Fruit fly (Drosophila melanogaster) whole organism, embryonic: Measurements from ENCODE around the gene Sec63.

ENCODE experiments used
- Asciz ChIP-seq: fragments of 200-800 bp; sonication (Bioruptor generic); optimal IDR thresholded peaks from 2 replicates; lab custom pipeline; 2017; ENCODE audit warnings: missing biosample characterization, mild to moderate bottlenecking, missing genetic modification characterization, missing genetic modification reagents
- B-H2 ChIP-seq: fragments of 200-800 bp; sonication (Bioruptor generic); optimal IDR thresholded peaks from 2 replicates; lab custom pipeline; 2018; ENCODE audit warnings: missing biosample characterization, mild to moderate bottlenecking, missing genetic modification characterization
- CG10565 ChIP-seq: fragments of 200-800 bp; sonication (Bioruptor generic); optimal IDR thresholded peaks from 3 replicates; lab custom pipeline; 2016; ENCODE audit warnings: missing biosample characterization, mild to moderate bottlenecking, missing genetic modification characterization
- CG10959 ChIP-seq: fragments of 200-800 bp; sonication (Bioruptor generic); IDR thresholded peaks from 2 replicates; pipeline ENCODE4 v1.3.6; 2022; ENCODE audit warnings: missing biosample characterization, missing genetic modification characterization
- CG12659 ChIP-seq: fragments of 200-800 bp; sonication (Bioruptor generic); optimal IDR thresholded peaks from 3 replicates; lab custom pipeline; 2017; ENCODE audit warnings: mild to moderate bottlenecking, missing biosample characterization, missing genetic modification reagents, missing genetic modification characterization
- CG14014 ChIP-seq: fragments of 200-800 bp; sonication (Bioruptor generic); IDR thresholded peaks from 2 replicates; pipeline ENCODE4 v1.3.6; 2022; ENCODE audit warnings: missing biosample characterization, missing genetic modification characterization
- CG15269 ChIP-seq: fragments of 200-800 bp; sonication (Bioruptor generic); optimal IDR thresholded peaks from 2 replicates; lab custom pipeline; 2018; ENCODE audit warnings: missing biosample characterization, mild to moderate bottlenecking, missing genetic modification characterization, moderate library complexity
- CG15514 ChIP-seq: fragments of 200-800 bp; sonication (Bioruptor generic); optimal IDR thresholded peaks from 3 replicates; lab custom pipeline; 2017; ENCODE audit warnings: missing biosample characterization, missing genetic modification characterization, mild to moderate bottlenecking, moderate library complexity, missing genetic modification reagents
- CG1603 ChIP-seq: fragments of 200-800 bp; sonication (Bioruptor generic); optimal IDR thresholded peaks from 2 replicates; lab custom pipeline; 2019; ENCODE audit warnings: missing biosample characterization, mild to moderate bottlenecking, missing genetic modification characterization, moderate library complexity
- CG17802 ChIP-seq: fragments of 200-800 bp; sonication (Bioruptor generic); optimal IDR thresholded peaks from 2 replicates; lab custom pipeline; 2018; ENCODE audit warnings: missing biosample characterization, mild to moderate bottlenecking, missing genetic modification characterization, moderate library complexity
- CG17829 ChIP-seq: fragments of 200-800 bp; optimal IDR thresholded peaks from 2 replicates; lab custom pipeline; 2019; ENCODE audit warnings: missing biosample characterization, mild to moderate bottlenecking, missing genetic modification characterization, moderate library complexity
- CG2116 ChIP-seq: fragments of 200-800 bp; sonication (Bioruptor generic); optimal IDR thresholded peaks from 3 replicates; lab custom pipeline; 2018; ENCODE audit warnings: missing biosample characterization, mild to moderate bottlenecking, missing genetic modification characterization
- CG2199 ChIP-seq: fragments of 200-800 bp; sonication (Bioruptor generic); IDR thresholded peaks from 3 replicates; pipeline ENCODE4 v1.3.6; 2022; ENCODE audit warnings: missing biosample characterization, missing genetic modification characterization
- CG3995 ChIP-seq: fragments of 200-800 bp; sonication (Bioruptor generic); optimal IDR thresholded peaks from 3 replicates; lab custom pipeline; 2016; ENCODE audit warnings: missing biosample characterization, missing genetic modification characterization
- CG4617 ChIP-seq: fragments of 200-800 bp; sonication (Bioruptor generic); optimal IDR thresholded peaks from 3 replicates; lab custom pipeline; 2016; ENCODE audit warnings: missing biosample characterization, missing genetic modification characterization, borderline replicate concordance
- CG6254 ChIP-seq: fragments of 200-800 bp; sonication (Bioruptor generic); optimal IDR thresholded peaks from 3 replicates; lab custom pipeline; 2017; ENCODE audit warnings: mild to moderate bottlenecking, missing biosample characterization, missing genetic modification reagents, missing genetic modification characterization
- CG7745 ChIP-seq: fragments of 200-800 bp; sonication (Bioruptor generic); optimal IDR thresholded peaks from 2 replicates; lab custom pipeline; 2018; ENCODE audit warnings: missing biosample characterization, mild to moderate bottlenecking, missing genetic modification characterization, moderate library complexity
- CG8924 ChIP-seq: fragments of 200-800 bp; optimal IDR thresholded peaks from 3 replicates; lab custom pipeline; 2019; ENCODE audit warnings: missing biosample characterization, mild to moderate bottlenecking, missing genetic modification characterization, moderate library complexity
- Deaf1 ChIP-seq: fragments of 200-800 bp; optimal IDR thresholded peaks from 3 replicates; lab custom pipeline; 2019; ENCODE audit warnings: missing biosample characterization, mild to moderate bottlenecking, missing genetic modification characterization, moderate library complexity
- Dip3 ChIP-seq: fragments of 200-800 bp; sonication (Bioruptor generic); optimal IDR thresholded peaks from 3 replicates; lab custom pipeline; 2016; ENCODE audit warnings: missing biosample characterization, missing genetic modification characterization
- Dp ChIP-seq: fragments of 200-800 bp; sonication (Bioruptor generic); optimal IDR thresholded peaks from 2 replicates; lab custom pipeline; 2018; ENCODE audit warnings: missing biosample characterization, mild to moderate bottlenecking, missing genetic modification characterization, moderate library complexity
- E2f2 ChIP-seq: fragments of 200-800 bp; sonication (Bioruptor generic); IDR thresholded peaks from 2 replicates; pipeline ENCODE4 v1.3.6; 2022; ENCODE audit warnings: missing biosample characterization, missing genetic modification characterization
- HLH54F ChIP-seq: fragments of 200-800 bp; sonication (Bioruptor generic); optimal IDR thresholded peaks from 3 replicates; lab custom pipeline; 2016; ENCODE audit warnings: missing biosample characterization, missing genetic modification characterization
- Kr ChIP-seq: fragments of 200-800 bp; sonication (Bioruptor generic); optimal IDR thresholded peaks from 2 replicates; lab custom pipeline; 2017; ENCODE audit warnings: missing biosample characterization, mild to moderate bottlenecking, missing genetic modification characterization
- Max ChIP-seq: fragments of 200-800 bp; sonication (Bioruptor generic); optimal IDR thresholded peaks from 2 replicates; lab custom pipeline; 2016; ENCODE audit warnings: missing biosample characterization, mild to moderate bottlenecking, missing genetic modification characterization
- Mes4 ChIP-seq: fragments of 200-800 bp; sonication (Bioruptor generic); optimal IDR thresholded peaks from 2 replicates; lab custom pipeline; 2016; ENCODE audit warnings: missing biosample characterization, missing genetic modification characterization
- Nf-YC ChIP-seq: fragments of 200-800 bp; optimal IDR thresholded peaks from 3 replicates; lab custom pipeline; 2019; ENCODE audit warnings: missing biosample characterization, mild to moderate bottlenecking, missing genetic modification characterization, moderate library complexity
- Rfx ChIP-seq: fragments of 200-800 bp; sonication (Bioruptor generic); IDR thresholded peaks from 2 replicates; pipeline ENCODE4 v1.3.6; 2022; ENCODE audit warnings: missing biosample characterization, missing genetic modification characterization
- Sin3A ChIP-seq: fragments of >200 bp; optimal IDR thresholded peaks from 2 replicates; lab custom pipeline; 2018
- TFAM ChIP-seq: fragments of 200-800 bp; sonication (Bioruptor generic); optimal IDR thresholded peaks from 2 replicates; lab custom pipeline; 2017; ENCODE audit warnings: missing biosample characterization, missing genetic modification characterization, inconsistent platforms
- ash1 ChIP-seq: fragments of 200-800 bp; sonication (Bioruptor generic); optimal IDR thresholded peaks from 2 replicates; lab custom pipeline; 2018; ENCODE audit warnings: missing biosample characterization, mild to moderate bottlenecking, missing genetic modification characterization
- cg ChIP-seq: fragments of 200-800 bp; sonication (Bioruptor generic); optimal IDR thresholded peaks from 3 replicates; lab custom pipeline; 2019; ENCODE audit warnings: missing biosample characterization, mild to moderate bottlenecking, missing genetic modification characterization, moderate library complexity
- croc ChIP-seq: fragments of 200-800 bp; sonication (Bioruptor generic); conservative IDR thresholded peaks from 3 replicates; pipeline ENCODE4 v1.3.6; 2022; ENCODE audit warnings: missing biosample characterization, missing genetic modification characterization
- crp ChIP-seq, 2 experiments: fragments of 200-800 bp; sonication (Bioruptor generic); optimal IDR thresholded peaks; 2 replicates in 1 of 2; 3 replicates in 1 of 2; lab custom pipeline; 2017; ENCODE audit warnings: missing biosample characterization in 2 of 2, missing genetic modification characterization in 2 of 2, mild to moderate bottlenecking in 1 of 2, moderate library complexity in 1 of 2
- dimm ChIP-seq: fragments of 200-800 bp; sonication (Bioruptor generic); IDR thresholded peaks from 2 replicates; pipeline ENCODE4 v1.3.6; 2022; ENCODE audit warnings: missing biosample characterization, missing genetic modification characterization
- ems ChIP-seq: fragments of 200-800 bp; sonication (Bioruptor generic); optimal IDR thresholded peaks from 3 replicates; lab custom pipeline; 2016; ENCODE audit warnings: missing biosample characterization, missing genetic modification characterization
- fd3F ChIP-seq: fragments of 200-800 bp; sonication (Bioruptor generic); optimal IDR thresholded peaks from 2 replicates; lab custom pipeline; 2018; ENCODE audit warnings: missing biosample characterization, mild to moderate bottlenecking, missing genetic modification characterization, moderate library complexity
- fd64A ChIP-seq: fragments of 200-800 bp; sonication (Bioruptor generic); optimal IDR thresholded peaks from 3 replicates; lab custom pipeline; 2018; ENCODE audit warnings: missing biosample characterization, mild to moderate bottlenecking, missing genetic modification characterization
- fru ChIP-seq: fragments of >200 bp; optimal IDR thresholded peaks from 2 replicates; lab custom pipeline; 2017
- hth ChIP-seq: fragments of >200 bp; optimal IDR thresholded peaks from 2 replicates; lab custom pipeline; 2017; ENCODE audit warnings: inconsistent platforms
- maf-S ChIP-seq: fragments of 200-800 bp; sonication (Bioruptor generic); optimal IDR thresholded peaks from 2 replicates; lab custom pipeline; 2016; ENCODE audit warnings: missing biosample characterization, missing genetic modification characterization
- nau ChIP-seq: fragments of 200-800 bp; sonication (Bioruptor generic); optimal IDR thresholded peaks from 3 replicates; lab custom pipeline; 2017; ENCODE audit warnings: missing biosample characterization, mild to moderate bottlenecking, missing genetic modification characterization, missing genetic modification reagents
- pb ChIP-seq: fragments of 200-800 bp; sonication (Bioruptor generic); optimal IDR thresholded peaks from 3 replicates; lab custom pipeline; 2016; ENCODE audit warnings: missing biosample characterization, missing genetic modification characterization
- phol ChIP-seq: fragments of 200-800 bp; sonication (Bioruptor generic); optimal IDR thresholded peaks from 3 replicates; lab custom pipeline; 2018; ENCODE audit warnings: missing biosample characterization, mild to moderate bottlenecking, missing genetic modification characterization, moderate library complexity
- run ChIP-seq: fragments of 200-800 bp; sonication (Bioruptor generic); optimal IDR thresholded peaks from 3 replicates; lab custom pipeline; 2018; ENCODE audit warnings: missing biosample characterization, mild to moderate bottlenecking, missing genetic modification characterization
- sd ChIP-seq: fragments of 200-800 bp; sonication (Bioruptor generic); optimal IDR thresholded peaks from 3 replicates; lab custom pipeline; 2018; ENCODE audit warnings: missing biosample characterization, mild to moderate bottlenecking, missing genetic modification characterization, moderate library complexity
- sqz ChIP-seq: fragments of 200-800 bp; sonication (Bioruptor generic); optimal IDR thresholded peaks from 3 replicates; lab custom pipeline; 2018; ENCODE audit warnings: missing biosample characterization, mild to moderate bottlenecking, missing genetic modification characterization
- sug ChIP-seq: fragments of 200-800 bp; optimal IDR thresholded peaks from 2 replicates; lab custom pipeline; 2019; ENCODE audit warnings: missing biosample characterization, mild to moderate bottlenecking, missing genetic modification characterization, moderate library complexity
- twi ChIP-seq: fragments of 200-800 bp; optimal IDR thresholded peaks from 2 replicates; lab custom pipeline; 2019; ENCODE audit warnings: missing biosample characterization, mild to moderate bottlenecking, missing genetic modification characterization, moderate library complexity
- wek ChIP-seq: fragments of 200-800 bp; sonication (Bioruptor generic); optimal IDR thresholded peaks from 3 replicates; lab custom pipeline; 2018; ENCODE audit warnings: missing biosample characterization, mild to moderate bottlenecking, missing genetic modification characterization, moderate library complexity
- z ChIP-seq: fragments of 200-800 bp; sonication (Bioruptor generic); IDR thresholded peaks from 3 replicates; pipeline ENCODE4 v1.3.6; 2022; ENCODE audit warnings: missing biosample characterization, missing genetic modification characterization

Sec63 gene

dm6 chr3L:7370231-7370882 lies 10.0 kb downstream of the Sec63 start (continued):
- no peak for TF ChIP-seq CG17802 (tag; lab: Kevin White, UChicago)
- no peak for TF ChIP-seq CG3995 (GFP tag; lab: Kevin White, UChicago)
- TF ChIP-seq CG10565 (GFP tag; lab: Kevin White, UChicago), result no peak
- no peak for TF ChIP-seq dimm (GFP tag; lab: Robert Waterston, UW)
- no peak for TF ChIP-seq Dip3 (GFP tag; lab: Kevin White, UChicago)
- TF ChIP-seq CG12659 (GFP tag; lab: Kevin White, UChicago), result peak; percentile 37
- TF ChIP-seq fd64A (GFP tag; lab: Kevin White, UChicago), result no peak
- no peak for TF ChIP-seq croc (GFP tag; lab: Robert Waterston, UW)
- no peak for TF ChIP-seq B-H2 (GFP tag; lab: Kevin White, UChicago)
- peak; percentile 56 for TF ChIP-seq CG8924 (tag; lab: Kevin White, UChicago)
- peak; percentile 17 for TF ChIP-seq Max
- TF ChIP-seq Mes4 (GFP tag; lab: Kevin White, UChicago), result no peak
- TF ChIP-seq CG2116 (GFP tag; lab: Kevin White, UChicago), result peak; percentile 31
- peak; percentile 9 for TF ChIP-seq Sin3A (lab: Kevin White, UChicago)
- no peak for TF ChIP-seq ash1 (GFP tag; lab: Kevin White, UChicago)
- TF ChIP-seq TFAM, result no peak
- TF ChIP-seq CG6254, result no peak
- no peak for TF ChIP-seq Asciz (GFP tag; lab: Kevin White, UChicago)
- no peak for TF ChIP-seq wek (GFP tag; lab: Kevin White, UChicago)
- TF ChIP-seq CG14014, result no peak
- peak; percentile 42 for TF ChIP-seq CG15514 (GFP tag; lab: Kevin White, UChicago)
- peak; percentile 99 for TF ChIP-seq cg (GFP tag; lab: Kevin White, UChicago)
- peak; percentile 36 to 83 for TF ChIP-seq crp (GFP tag; optimal IDR thresholded peaks at IDR 0.05; lab: Kevin White, UChicago)
- no peak for TF ChIP-seq Rfx (GFP tag; lab: Robert Waterston, UW)
- peak; percentile 99 for TF ChIP-seq sd (tag; lab: Kevin White, UChicago)
- TF ChIP-seq pb (GFP tag; lab: Kevin White, UChicago), result no peak
- no peak for TF ChIP-seq HLH54F (GFP tag; lab: Kevin White, UChicago)
- TF ChIP-seq CG15269 (tag; lab: Kevin White, UChicago), result no peak
- no peak for TF ChIP-seq ems (GFP tag; lab: Kevin White, UChicago)
- TF ChIP-seq phol (tag; lab: Kevin White, UChicago), result peak; percentile 58
- TF ChIP-seq Nf-YC (tag; lab: Kevin White, UChicago), result peak; percentile 26
- TF ChIP-seq CG4617 (GFP tag; lab: Kevin White, UChicago), result peak; percentile 80
- peak; percentile 1 for TF ChIP-seq sug (tag; lab: Kevin White, UChicago)
- peak; percentile 87 for TF ChIP-seq CG2199 (GFP tag; lab: Robert Waterston, UW)
- peak; percentile 26 for TF ChIP-seq CG1603
- peak; percentile 47 for TF ChIP-seq Kr (GFP tag; lab: Kevin White, UChicago)
- TF ChIP-seq fd3F (GFP tag; lab: Kevin White, UChicago), result no peak
- peak; percentile 88 for TF ChIP-seq run (tag; lab: Kevin White, UChicago)
- peak; percentile 71 for TF ChIP-seq twi (tag; lab: Kevin White, UChicago)
- no peak for TF ChIP-seq hth (lab: Kevin White, UChicago)
- TF ChIP-seq nau, result no peak
- no peak for TF ChIP-seq CG10959 (GFP tag; lab: Robert Waterston, UW)
- TF ChIP-seq maf-S, result no peak
- no peak for TF ChIP-seq fru (lab: Kevin White, UChicago)
- peak; percentile 29 for TF ChIP-seq Deaf1 (tag; lab: Kevin White, UChicago)
- no peak for TF ChIP-seq z (GFP tag; lab: Robert Waterston, UW)
- TF ChIP-seq sqz (GFP tag; lab: Kevin White, UChicago), result peak; percentile 31
- no peak for TF ChIP-seq CG7745 (tag; lab: Kevin White, UChicago)
- TF ChIP-seq Dp, result no peak
- TF ChIP-seq E2f2 (GFP tag; lab: Robert Waterston, UW), result no peak
- TF ChIP-seq CG17829 (tag; lab: Kevin White, UChicago), result peak; percentile 19
